Worm (Caenorhabditis elegans): ENCODE results near the gene rsu-1.

The rsu-1 gene

ce11 chrIII:3488224-3488623 is 16.4 kb downstream of the rsu-1 start, which contains the start of gene C34C12.7:
TSS of gene C34C12.7 (minus strand) at chrIII:3488341.
- no peak for TF ChIP-seq fax-1 (tag; optimal IDR thresholded peaks at IDR 0.05)
- no peak for TF ChIP-seq rnt-1 (tag; optimal IDR thresholded peaks at IDR 0.05)
- TF ChIP-seq ceh-9 (tag; optimal IDR thresholded peaks at IDR 0.05): no peak
- no peak for TF ChIP-seq tbx-7 (tag; optimal IDR thresholded peaks at IDR 0.05)
- no peak for TF ChIP-seq ama-1 (optimal IDR thresholded peaks at IDR 0.05)
- no peak for TF ChIP-seq sox-2 (GFP tag; IDR thresholded peaks at IDR 0.05)
- TF ChIP-seq pros-1 (tag; optimal IDR thresholded peaks at IDR 0.05): no peak
- no peak for TF ChIP-seq ceh-19 (GFP tag; optimal IDR thresholded peaks at IDR 0.05)
- no peak for TF ChIP-seq unc-55 (GFP tag; optimal IDR thresholded peaks at IDR 0.05)
- TF ChIP-seq F13H6.1 (tag; optimal IDR thresholded peaks at IDR 0.05): no peak
- no peak for TF ChIP-seq mec-3 (tag; optimal IDR thresholded peaks at IDR 0.05; ENCODE audit: borderline replicate concordance)
- no peak for TF ChIP-seq ets-4 (tag; optimal IDR thresholded peaks at IDR 0.05)
- TF ChIP-seq madf-2 (tag; optimal IDR thresholded peaks at IDR 0.05): no peak
- no peak for TF ChIP-seq ceh-31 (tag; optimal IDR thresholded peaks at IDR 0.05)
- no peak for TF ChIP-seq ceh-6 (GFP tag; optimal IDR thresholded peaks at IDR 0.05)
- no peak for TF ChIP-seq nfya-1 (tag; optimal IDR thresholded peaks at IDR 0.05)
- no peak for TF ChIP-seq dmd-4 (tag; optimal IDR thresholded peaks at IDR 0.05; ENCODE audit: borderline replicate concordance)
- no peak for TF ChIP-seq lin-11 (tag; optimal IDR thresholded peaks at IDR 0.05)
- no peak for TF ChIP-seq Y22D7AL.16 (tag; optimal IDR thresholded peaks at IDR 0.05)
- TF ChIP-seq gmeb-2 (tag; optimal IDR thresholded peaks at IDR 0.05): no peak

ce11 chrIII:3493138-3493537 is 21.3 kb downstream of the rsu-1 start, which contains the start of gene gly-14:
TSS of gene gly-14 (minus strand) at chrIII:3493238.
- no peak for TF ChIP-seq hlh-8 (tag; optimal IDR thresholded peaks at IDR 0.05)
- TF ChIP-seq ceh-34 (tag; optimal IDR thresholded peaks at IDR 0.05): no peak
- TF ChIP-seq nhr-232 (tag; optimal IDR thresholded peaks at IDR 0.05): no peak
- TF ChIP-seq unc-3 (GFP tag; conservative IDR thresholded peaks at IDR 0.05): no peak
- TF ChIP-seq unc-3 (tag; optimal IDR thresholded peaks at IDR 0.05): no peak
- TF ChIP-seq C38D4.7 (GFP tag; optimal IDR thresholded peaks at IDR 0.05): no peak
- TF ChIP-seq T23F11.4 (GFP tag; optimal IDR thresholded peaks at IDR 0.05): no peak
- no peak for TF ChIP-seq npax-4 (tag; optimal IDR thresholded peaks at IDR 0.05)
- TF ChIP-seq K09A11.1 (tag; optimal IDR thresholded peaks at IDR 0.05; ENCODE audit: insufficient read depth): no peak
- TF ChIP-seq pha-4 (tag; optimal IDR thresholded peaks at IDR 0.05): no peak
- TF ChIP-seq ceh-19 (GFP tag; optimal IDR thresholded peaks at IDR 0.05): no peak
- TF ChIP-seq pag-3 (tag; optimal IDR thresholded peaks at IDR 0.05; ENCODE audit: borderline replicate concordance): no peak
- TF ChIP-seq Y22D7AL.16 (tag; optimal IDR thresholded peaks at IDR 0.05): no peak
- no peak for TF ChIP-seq sox-2 (GFP tag; IDR thresholded peaks at IDR 0.05)
- TF ChIP-seq mec-3 (tag; optimal IDR thresholded peaks at IDR 0.05; ENCODE audit: borderline replicate concordance): no peak
- TF ChIP-seq tbx-7 (tag; optimal IDR thresholded peaks at IDR 0.05): no peak
- TF ChIP-seq eyg-1 (tag; optimal IDR thresholded peaks at IDR 0.05): no peak
- TF ChIP-seq hlh-6 (tag; optimal IDR thresholded peaks at IDR 0.05): no peak

DNA sequence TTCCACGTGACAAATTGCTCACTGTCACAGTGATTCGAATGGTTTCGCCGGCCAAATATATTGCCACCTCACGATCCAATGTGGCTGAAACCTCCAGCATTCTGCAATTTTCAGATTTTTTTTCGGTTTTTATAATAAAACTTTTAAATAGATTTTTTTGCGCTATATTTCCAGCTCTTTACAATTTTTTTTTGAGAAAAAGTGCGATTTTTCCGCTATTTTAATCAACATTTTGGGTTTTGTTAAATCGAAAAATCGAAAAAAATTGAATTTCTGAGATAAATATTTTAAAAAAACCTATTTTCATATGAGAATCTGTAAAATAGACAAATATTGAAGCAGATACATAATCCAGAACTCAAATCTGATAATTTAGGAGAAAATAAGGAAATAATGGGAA is 27.2 kb downstream of the rsu-1 start, which contains the start of gene M01F1.9:
TSS of gene M01F1.9 (minus strand) at position 101 of the 400 bp plus-strand sequence.
- TF ChIP-seq sdc-2 (tag; optimal IDR thresholded peaks at IDR 0.05) (no peak), pag-3 (tag; optimal IDR thresholded peaks at IDR 0.05; ENCODE audit: borderline replicate concordance) (no peak), ceh-31 (tag; optimal IDR thresholded peaks at IDR 0.05) (no peak), C38D4.7 (GFP tag; optimal IDR thresholded peaks at IDR 0.05) (no peak), ztf-16 (tag; optimal IDR thresholded peaks at IDR 0.05) (no peak), ceh-19 (GFP tag; optimal IDR thresholded peaks at IDR 0.05) (no peak)

- TF ChIP-seq dmd-4 (tag; optimal IDR thresholded peaks at IDR 0.05; ENCODE audit: borderline replicate concordance): peak; percentile 100
- peak; percentile 83 for TF ChIP-seq che-1 (tag; optimal IDR thresholded peaks at IDR 0.05)
- TF ChIP-seq elt-2 (tag; optimal IDR thresholded peaks at IDR 0.05): peak; percentile 100
- peak; percentile 99 for TF ChIP-seq hlh-6 (tag; optimal IDR thresholded peaks at IDR 0.05)
- TF ChIP-seq pqm-1 (tag; optimal IDR thresholded peaks at IDR 0.05): peak; percentile 100
- peak; percentile 100 for TF ChIP-seq ref-2 (tag; optimal IDR thresholded peaks at IDR 0.05)
- peak; percentile 87 for TF ChIP-seq madf-2 (tag; optimal IDR thresholded peaks at IDR 0.05)
- TF ChIP-seq F13H6.1 (tag; optimal IDR thresholded peaks at IDR 0.05): peak; percentile 100
- TF ChIP-seq unc-55 (GFP tag; optimal IDR thresholded peaks at IDR 0.05): no peak
- peak; percentile 98 for TF ChIP-seq ceh-19 (GFP tag; optimal IDR thresholded peaks at IDR 0.05)
- peak; percentile 92 for TF ChIP-seq ceh-24 (tag; optimal IDR thresholded peaks at IDR 0.05)
- peak; percentile 98 for TF ChIP-seq ttx-3 (tag; optimal IDR thresholded peaks at IDR 0.05)
- peak; percentile 100 for TF ChIP-seq pag-3 (tag; optimal IDR thresholded peaks at IDR 0.05; ENCODE audit: borderline replicate concordance)
- peak; percentile 100 for TF ChIP-seq rnt-1 (tag; optimal IDR thresholded peaks at IDR 0.05)
- peak; percentile 97 for TF ChIP-seq ceh-18 (tag; optimal IDR thresholded peaks at IDR 0.05)
- TF ChIP-seq hlh-15 (tag; optimal IDR thresholded peaks at IDR 0.05): peak; percentile 98
- TF ChIP-seq fax-1 (tag; optimal IDR thresholded peaks at IDR 0.05): peak; percentile 99
- TF ChIP-seq ceh-30 (tag; optimal IDR thresholded peaks at IDR 0.05): no peak
- TF ChIP-seq ceh-9 (tag; optimal IDR thresholded peaks at IDR 0.05): no peak
- TF ChIP-seq ceh-6 (GFP tag; optimal IDR thresholded peaks at IDR 0.05): peak; percentile 94
- TF ChIP-seq tbx-7 (tag; optimal IDR thresholded peaks at IDR 0.05): peak; percentile 100
- peak; percentile 89 for TF ChIP-seq npax-4 (tag; optimal IDR thresholded peaks at IDR 0.05)
- no peak for TF ChIP-seq nfya-1 (tag; optimal IDR thresholded peaks at IDR 0.05)
- TF ChIP-seq zip-5 (tag; optimal IDR thresholded peaks at IDR 0.05): peak; percentile 100
These were observed 28.0 kb downstream of the rsu-1 start for ce11 chrIII:3499850-3500249.

All from whole organism, late embryonic.